Fruit fly (Drosophila melanogaster): ENCODE results near the gene IntS11.

DNA sequence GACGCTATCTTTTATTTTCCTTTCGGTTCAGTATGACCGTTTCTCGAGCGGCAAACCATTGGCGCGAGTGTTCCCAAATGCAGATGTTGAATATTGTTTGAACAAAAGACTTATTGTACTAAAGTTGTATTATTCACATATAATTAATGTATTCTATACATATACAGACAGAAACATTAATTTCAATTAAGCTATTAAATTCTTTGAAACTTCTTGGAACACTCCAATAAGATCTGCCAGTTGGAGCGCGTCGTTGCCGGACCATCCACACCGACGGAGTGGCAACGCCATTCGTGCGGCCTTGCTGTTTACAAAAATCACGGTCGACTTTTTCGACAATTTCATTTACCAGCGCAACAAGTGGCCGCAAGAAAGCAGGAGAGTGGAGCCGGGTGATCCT is at the start of gene IntS11, which contains the start of gene Wdr24:
- no peak for TF ChIP-seq kay (GFP tag; ENCODE audit: borderline replicate concordance)
- no peak for TF ChIP-seq Hr96 (GFP tag; optimal IDR thresholded peaks at IDR 0.05)
- peak; percentile 96 for TF ChIP-seq Crg-1 (GFP tag; optimal IDR thresholded peaks at IDR 0.05)
- TF ChIP-seq toe (GFP tag; optimal IDR thresholded peaks at IDR 0.05) = no peak
- TF ChIP-seq Clk (GFP tag; optimal IDR thresholded peaks at IDR 0.05) = peak; percentile 55
- TF ChIP-seq CG1620 (GFP tag; optimal IDR thresholded peaks at IDR 0.05) = peak; percentile 91
- TF ChIP-seq cic (GFP tag; optimal IDR thresholded peaks at IDR 0.05) = peak; percentile 80
